Fruit fly (Drosophila melanogaster) whole organism, prepupa: ENCODE measurements around the gene Lcp65Aa.
"Not testable (repeated sequence)": the region's sequence is repeated elsewhere in the genome, so short reads cannot be mapped to it uniquely, and the experiment has no call there.

Experiments used
- Blimp-1 ChIP-seq: fragments of 200-800 bp; sonication (Bioruptor generic); optimal IDR thresholded peaks from 3 replicates; lab custom pipeline; 2017; ENCODE audit warnings: missing biosample characterization, missing genetic modification characterization, mild to moderate bottlenecking, moderate library complexity, missing genetic modification reagents
- CG1621 ChIP-seq: fragments of 200-800 bp; sonication (Bioruptor generic); optimal IDR thresholded peaks from 3 replicates; lab custom pipeline; 2018; ENCODE audit warnings: missing biosample characterization, mild to moderate bottlenecking, missing genetic modification characterization
- CG3032 ChIP-seq: fragments of 200-800 bp; optimal IDR thresholded peaks from 2 replicates; lab custom pipeline; 2019; ENCODE audit warnings: missing biosample characterization, mild to moderate bottlenecking, missing genetic modification characterization, moderate library complexity
- CG32006 ChIP-seq: fragments of 200-800 bp; sonication (Bioruptor generic); optimal IDR thresholded peaks from 3 replicates; lab custom pipeline; 2017; ENCODE audit warnings: missing biosample characterization, mild to moderate bottlenecking, missing genetic modification characterization
- CG34406 ChIP-seq: fragments of 200-800 bp; sonication (Bioruptor generic); optimal IDR thresholded peaks from 3 replicates; lab custom pipeline; 2016; ENCODE audit warnings: missing biosample characterization, missing genetic modification characterization
- CG4318 ChIP-seq: fragments of 200-800 bp; sonication (Bioruptor generic); optimal IDR thresholded peaks from 3 replicates; lab custom pipeline; 2017; ENCODE audit warnings: missing biosample characterization, mild to moderate bottlenecking, missing genetic modification characterization
- CG6163 ChIP-seq: fragments of 200-800 bp; sonication (Bioruptor generic); IDR thresholded peaks from 3 replicates; pipeline ENCODE4 v1.3.6; 2022; ENCODE audit warnings: missing biosample characterization, missing genetic modification characterization
- CG6792 ChIP-seq: fragments of 200-800 bp; sonication (Bioruptor generic); optimal IDR thresholded peaks from 3 replicates; lab custom pipeline; 2016; ENCODE audit warnings: missing biosample characterization, missing genetic modification characterization
- CG6808 ChIP-seq: fragments of 200-800 bp; sonication (Bioruptor generic); optimal IDR thresholded peaks from 3 replicates; lab custom pipeline; 2017; ENCODE audit warnings: missing biosample characterization, missing genetic modification characterization, mild to moderate bottlenecking, moderate library complexity, missing genetic modification reagents
- Eip78C ChIP-seq: fragments of 200-800 bp; sonication (Bioruptor generic); peaks from one replicate; lab custom pipeline; 2016; ENCODE audit warnings: missing biosample characterization, missing genetic modification characterization
- Eip93F ChIP-seq: fragments of 200-800 bp; sonication (Bioruptor generic); optimal IDR thresholded peaks from 2 replicates; lab custom pipeline; 2016; ENCODE audit warnings: missing biosample characterization, mild to moderate bottlenecking, missing genetic modification characterization
- Ets96B ChIP-seq: fragments of 200-800 bp; optimal IDR thresholded peaks from 2 replicates; lab custom pipeline; 2019; ENCODE audit warnings: missing biosample characterization, mild to moderate bottlenecking, missing genetic modification characterization, moderate library complexity
- Hr38 ChIP-seq: sonication (Bioruptor generic); optimal IDR thresholded peaks from 2 replicates; lab custom pipeline; 2016; ENCODE audit warnings: missing biosample characterization, missing genetic modification characterization
- Lpt ChIP-seq: fragments of 200-800 bp; sonication (Bioruptor generic); optimal IDR thresholded peaks from 3 replicates; lab custom pipeline; 2016; ENCODE audit warnings: missing biosample characterization, missing genetic modification characterization
- Met ChIP-seq: fragments of 200-800 bp; sonication (Bioruptor generic); optimal IDR thresholded peaks from 3 replicates; lab custom pipeline; 2016; ENCODE audit warnings: missing biosample characterization, missing genetic modification characterization
- Smox ChIP-seq: fragments of 200-800 bp; sonication (Bioruptor generic); optimal IDR thresholded peaks from 3 replicates; lab custom pipeline; 2016; ENCODE audit warnings: missing biosample characterization, missing genetic modification characterization
- Sox102F ChIP-seq: fragments of 200-800 bp; sonication (Bioruptor generic); optimal IDR thresholded peaks from 2 replicates; lab custom pipeline; 2016; ENCODE audit warnings: missing biosample characterization, mild to moderate bottlenecking, missing genetic modification characterization
- Sox14 ChIP-seq: fragments of 200-800 bp; sonication (Bioruptor generic); optimal IDR thresholded peaks from 3 replicates; lab custom pipeline; 2016; ENCODE audit warnings: missing biosample characterization, missing genetic modification characterization
- achi ChIP-seq: fragments of 200-800 bp; sonication (Bioruptor generic); optimal IDR thresholded peaks from 3 replicates; lab custom pipeline; 2016; ENCODE audit warnings: missing biosample characterization, missing genetic modification characterization
- dac ChIP-seq: fragments of 200-800 bp; sonication (Bioruptor generic); optimal IDR thresholded peaks from 2 replicates; lab custom pipeline; 2017; ENCODE audit warnings: missing biosample characterization, mild to moderate bottlenecking, missing genetic modification characterization
- esn ChIP-seq: fragments of 200-800 bp; sonication (Bioruptor generic); optimal IDR thresholded peaks from 2 replicates; lab custom pipeline; 2016; ENCODE audit warnings: missing biosample characterization, mild to moderate bottlenecking, missing genetic modification characterization, moderate library complexity
- fkh ChIP-seq: fragments of 200-800 bp; sonication (Bioruptor generic); optimal IDR thresholded peaks from 3 replicates; lab custom pipeline; 2017; ENCODE audit warnings: missing biosample characterization, mild to moderate bottlenecking, missing genetic modification characterization, moderate library complexity
- lz ChIP-seq: fragments of 200-800 bp; sonication (Bioruptor generic); optimal IDR thresholded peaks from 3 replicates; lab custom pipeline; 2016; ENCODE audit warnings: missing biosample characterization, missing genetic modification characterization
- net ChIP-seq: fragments of 200-800 bp; sonication (Bioruptor generic); optimal IDR thresholded peaks from 3 replicates; lab custom pipeline; 2016; ENCODE audit warnings: missing biosample characterization, missing genetic modification characterization
- ss ChIP-seq, 2 experiments: fragments of 200-800 bp; sonication (Bioruptor generic); optimal IDR thresholded peaks; 2 replicates in 1 of 2; 3 replicates in 1 of 2; lab custom pipeline; 2017 to 2018; ENCODE audit warnings: mild to moderate bottlenecking in 2 of 2, missing biosample characterization in 2 of 2, missing genetic modification characterization in 2 of 2, moderate library complexity in 1 of 2

Lcp65Aa gene

DNA sequence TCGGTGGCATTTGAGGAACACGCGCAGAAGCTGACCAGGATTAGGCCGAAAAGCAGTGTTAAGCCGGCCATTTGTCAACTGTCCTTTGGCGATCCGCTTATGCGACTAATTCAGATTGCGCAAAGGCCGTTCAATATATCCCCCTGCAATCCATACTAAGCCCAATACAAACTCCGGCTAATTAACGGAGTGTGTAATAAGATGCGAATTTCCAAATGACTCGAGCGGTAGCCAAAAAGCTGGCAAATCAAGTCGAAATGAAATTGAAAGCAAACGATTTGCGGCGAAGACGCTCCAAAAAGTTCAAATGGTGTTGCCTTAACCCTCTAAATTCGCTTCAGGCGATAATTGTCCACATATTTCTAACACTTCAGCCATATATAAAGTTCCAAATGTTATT, 8.8 kb upstream of the Lcp65Aa start, which contains the start of gene Cpr65Aw:
Gene Cpr65Aw, minus strand, starts transcription at position 101 of the 400 bp plus-strand sequence.
- no peak for TF ChIP-seq Met (GFP tag; lab: Kevin White, UChicago)

DNA sequence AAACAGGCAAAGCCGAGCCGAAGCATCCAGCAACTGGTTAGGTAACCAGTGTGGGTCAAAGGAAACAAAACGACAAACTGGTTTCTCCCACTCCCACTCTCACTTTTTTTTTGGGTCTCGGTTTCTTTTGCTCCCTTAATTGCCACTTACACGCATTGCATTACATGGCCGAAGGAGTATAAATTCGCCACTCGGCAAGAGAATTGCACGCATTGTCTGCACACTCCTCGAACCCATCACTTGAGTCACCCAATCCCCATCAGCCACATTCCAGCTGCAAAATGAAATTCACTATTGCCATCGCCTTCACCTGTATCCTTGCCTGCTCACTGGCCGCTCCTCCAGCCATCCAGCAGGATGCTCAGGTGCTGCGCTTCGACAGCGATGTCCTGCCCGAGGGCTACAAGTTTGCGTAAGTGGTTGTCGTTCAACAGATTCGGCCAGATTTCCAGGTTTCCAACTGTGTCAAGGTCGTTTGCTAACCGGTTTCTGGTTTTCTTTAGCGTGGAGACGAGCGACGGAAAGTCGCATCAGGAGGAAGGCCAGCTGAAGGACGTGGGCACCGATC, 7.8 kb upstream of the Lcp65Aa start, which contains the start of gene Lcp65Ad:
Gene Lcp65Ad, plus strand, starts transcription at position 208 of the 568 bp plus-strand sequence.
- TF ChIP-seq Blimp-1 (GFP tag; lab: Kevin White, UChicago) (peak; percentile 84), Eip78C (GFP tag; lab: Kevin White, UChicago) (peak; percentile 58), CG6792 (GFP tag; lab: Kevin White, UChicago) (no peak), Ets96B (tag; lab: Kevin White, UChicago) (no peak), lz (GFP tag; lab: Kevin White, UChicago) (no peak), CG6808 (GFP tag; lab: Kevin White, UChicago) (peak; percentile 14), ss (GFP tag; optimal IDR thresholded peaks at IDR 0.05; lab: Kevin White, UChicago) (peak; percentile 31 to 63), CG34406 (GFP tag; lab: Kevin White, UChicago) (no peak)

DNA sequence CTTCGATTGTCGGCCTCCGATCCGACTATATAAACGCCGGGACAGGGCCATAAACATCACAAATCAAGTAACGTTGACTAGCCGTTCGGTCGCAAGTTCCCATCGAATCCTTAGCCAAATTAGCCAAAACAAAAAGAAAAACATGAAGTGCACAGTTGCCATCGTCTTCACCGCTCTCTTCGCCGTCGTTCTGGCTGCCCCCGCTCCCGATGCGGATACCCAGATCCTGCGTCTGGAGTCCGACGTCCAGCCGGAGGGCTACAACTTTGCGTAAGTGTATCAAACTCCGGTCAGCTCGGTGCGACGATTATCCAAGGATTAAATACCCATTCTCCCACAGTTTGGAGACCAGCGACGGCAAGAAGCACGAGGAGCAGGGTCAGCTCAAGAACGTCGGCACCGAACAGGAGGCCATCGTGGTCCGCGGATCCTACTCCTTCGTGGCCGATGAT, 6.3 kb upstream of the Lcp65Aa start, which contains the start of gene Lcp65Ac:
Gene Lcp65Ac, plus strand, starts transcription at position 51 of the 452 bp plus-strand sequence.
- TF ChIP-seq fkh (no peak), achi (GFP tag; lab: Kevin White, UChicago) (no peak), CG34406 (GFP tag; lab: Kevin White, UChicago) (no peak), esn (GFP tag; lab: Kevin White, UChicago) (no peak), Hr38 (GFP tag; lab: Kevin White, UChicago) (no peak), dac (GFP tag; lab: Kevin White, UChicago) (no peak), Lpt (GFP tag; lab: Kevin White, UChicago) (no peak), Smox (no peak)

DNA sequence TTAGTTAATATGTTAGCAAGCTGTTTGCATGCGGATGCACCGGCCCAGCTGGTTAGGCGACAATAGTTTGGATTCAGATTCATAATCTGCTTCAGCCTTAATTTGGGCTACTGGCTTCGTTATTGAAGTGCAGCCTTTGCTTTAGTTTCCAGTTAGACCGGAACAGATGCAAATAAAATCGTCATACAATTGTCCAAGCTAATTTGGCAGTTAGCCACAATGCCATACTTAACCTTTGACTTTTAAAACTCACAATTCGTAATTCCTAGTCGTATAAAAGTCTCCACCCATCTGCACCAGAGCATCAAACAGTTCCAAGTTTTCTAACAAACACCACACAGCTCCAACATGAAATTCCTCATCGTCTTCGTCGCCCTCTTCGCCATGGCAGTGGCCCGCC, 4.7 kb upstream of the Lcp65Aa start, which contains the start of gene Lcp65Ab2:
Gene Lcp65Ab2, plus strand, starts transcription at position 301 of the 400 bp plus-strand sequence.
- not testable (repeated sequence) for TF ChIP-seq Hr38 (GFP tag; lab: Kevin White, UChicago); lz (GFP tag; lab: Kevin White, UChicago); CG1621

DNA sequence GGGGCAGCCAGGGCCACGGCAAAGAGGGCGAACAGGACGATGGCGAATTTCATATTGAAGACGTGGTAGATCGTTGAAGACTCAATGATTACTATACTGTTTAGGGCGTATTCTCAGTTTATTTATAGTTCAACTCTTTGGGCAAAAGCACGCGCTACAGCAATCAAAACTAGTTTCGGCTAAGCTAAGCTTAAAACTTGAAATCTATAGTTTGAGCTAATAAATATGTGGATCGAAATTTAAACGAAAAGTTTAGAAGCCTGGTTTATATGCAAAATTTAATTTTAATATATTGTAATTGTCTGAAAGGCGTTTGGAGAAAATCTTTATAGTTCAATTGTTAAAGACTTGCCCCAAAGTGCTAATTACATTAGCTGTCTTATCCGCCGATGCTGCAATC, 3.2 kb upstream of the Lcp65Aa start, which contains the start of gene Cpr65Ax1:
Gene Cpr65Ax1, minus strand, starts transcription at position 101 of the 400 bp plus-strand sequence.
- not testable (repeated sequence) for TF ChIP-seq Eip93F; CG4318; Sox102F (GFP tag; lab: Kevin White, UChicago)

DNA sequence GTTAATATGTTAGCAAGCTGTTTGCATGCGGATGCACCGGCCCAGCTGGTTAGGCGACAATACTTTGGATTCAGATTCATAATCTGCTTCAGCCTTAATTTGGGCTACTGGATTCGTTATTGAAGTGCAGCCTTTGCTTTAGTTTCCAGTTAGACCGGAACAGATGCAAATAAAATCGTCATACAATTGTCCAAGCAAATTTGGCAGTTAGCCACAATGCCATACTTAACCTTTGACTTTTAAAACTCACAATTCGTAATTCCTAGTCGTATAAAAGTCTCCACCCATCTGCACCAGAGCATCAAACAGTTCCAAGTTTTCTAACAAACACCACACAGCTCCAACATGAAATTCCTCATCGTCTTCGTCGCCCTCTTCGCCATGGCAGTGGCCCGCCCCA, 1.9 kb upstream of the Lcp65Aa start, which contains the start of gene Lcp65Ab1:
Gene Lcp65Ab1, plus strand, starts transcription at position 301 of the 400 bp plus-strand sequence.
- TF ChIP-seq Eip93F; Sox14; CG6163 (GFP tag; lab: Robert Waterston, UW): not testable (repeated sequence)

DNA sequence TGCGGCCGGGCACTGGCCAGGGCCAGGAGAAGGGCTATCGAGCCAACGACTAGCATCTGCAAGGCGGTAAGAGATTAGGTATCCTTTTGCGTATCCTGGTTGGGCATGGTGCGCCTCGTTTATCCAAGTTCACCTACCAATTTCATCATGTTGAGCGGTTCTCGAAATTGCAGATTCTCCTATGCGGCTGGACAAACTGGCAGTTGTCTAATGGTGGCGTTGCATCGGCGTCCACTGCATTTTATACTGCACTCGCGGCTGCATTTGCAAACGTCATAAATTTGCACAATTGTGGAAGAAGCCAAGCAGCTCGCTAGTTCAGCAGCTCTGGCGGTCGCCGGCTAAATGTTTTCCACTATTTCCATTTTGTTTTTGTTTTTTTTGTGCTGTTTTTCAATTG, 1.4 kb downstream of the Lcp65Aa start, which contains the start of gene Acp65Aa:
Gene Acp65Aa, minus strand, starts transcription at position 215 of the 400 bp plus-strand sequence.
- TF ChIP-seq net: no peak
- TF ChIP-seq CG32006 (GFP tag; lab: Kevin White, UChicago): no peak
- no peak for TF ChIP-seq CG4318
- TF ChIP-seq Eip78C (GFP tag; lab: Kevin White, UChicago): no peak
- no peak for TF ChIP-seq Sox102F (GFP tag; lab: Kevin White, UChicago)
- no peak for TF ChIP-seq CG3032 (tag; lab: Kevin White, UChicago)
